Fruit fly (Drosophila melanogaster) whole organism, embryonic: ENCODE results near the gene BRWD3.

Experiments used
- Antp ChIP-seq: fragments of 200-800 bp; sonication (Bioruptor generic); optimal IDR thresholded peaks from 3 replicates; lab custom pipeline; 2016; ENCODE audit warnings: missing biosample characterization, missing genetic modification characterization
- CG32772 ChIP-seq: fragments of 200-800 bp; sonication (Bioruptor generic); IDR thresholded peaks from 2 replicates; pipeline ENCODE4 v1.3.6; 2022; ENCODE audit warnings: missing biosample characterization, missing genetic modification characterization

- TF ChIP-seq Antp (GFP tag; lab: Kevin White, UChicago) (no peak), CG32772 (GFP tag; lab: Robert Waterston, UW) (no peak)
These were observed 44.6 kb upstream of the BRWD3 start for dm6 chr3R:24274212-24274611.
